Fruit fly (Drosophila melanogaster) whole organism, wandering third instar larva: Measurements from ENCODE around the gene CG15144.

ENCODE experiments used
- Rel ChIP-seq, 2 experiments: fragments of 200-800 bp; sonication (Bioruptor generic) in 1 of 2; optimal IDR thresholded peaks; 2 replicates in 1 of 2; 3 replicates in 1 of 2; lab custom pipeline; 2016 to 2019; ENCODE audit warnings: mild to moderate bottlenecking in 2 of 2, missing biosample characterization in 2 of 2, missing genetic modification characterization in 2 of 2, moderate library complexity in 1 of 2
- brk ChIP-seq: fragments of 200-800 bp; sonication (Bioruptor generic); optimal IDR thresholded peaks from 2 replicates; lab custom pipeline; 2016; ENCODE audit warnings: missing biosample characterization, mild to moderate bottlenecking, missing genetic modification characterization
- usp ChIP-seq: fragments of >200 bp; optimal IDR thresholded peaks from 2 replicates; lab custom pipeline; 2017; ENCODE audit warnings: missing biosample characterization, missing genetic modification characterization

DNA sequence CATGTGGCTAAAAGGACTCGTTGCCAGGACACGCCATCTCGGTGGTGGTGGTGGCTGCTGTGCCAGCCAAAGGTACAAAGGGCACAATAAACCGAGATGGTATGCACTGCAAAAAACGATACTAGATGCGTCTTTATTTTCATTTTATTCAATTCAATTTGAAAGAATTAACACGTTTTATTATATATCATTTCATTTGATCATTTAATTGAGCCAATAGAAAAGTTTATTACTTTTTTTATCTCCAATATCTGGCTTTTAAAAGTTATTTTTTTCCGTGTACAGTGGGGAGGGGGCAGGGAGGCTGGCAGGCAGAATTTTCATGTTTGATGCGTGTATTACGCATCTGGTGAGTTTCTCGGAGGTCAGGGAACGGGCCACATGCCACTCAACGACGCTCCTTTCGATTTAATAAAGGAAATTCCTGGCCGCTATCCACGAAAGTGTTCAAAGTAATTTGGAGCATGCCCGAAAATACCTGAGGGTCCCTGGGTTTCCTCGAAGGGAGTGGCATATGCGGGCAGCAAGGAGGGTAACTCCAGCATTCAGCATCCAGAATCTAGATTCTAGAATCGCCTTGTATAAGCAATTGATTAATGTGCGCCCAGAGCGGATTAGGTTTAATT, 14.7 kb downstream of the CG15144 start:
- TF ChIP-seq Rel (GFP tag; optimal IDR thresholded peaks at IDR 0.05; lab: Kevin White, UChicago) (no peak), Rel (tag; optimal IDR thresholded peaks at IDR 0.05; lab: Kevin White, UChicago) (no peak), brk (GFP tag; lab: Kevin White, UChicago) (no peak), usp (GFP tag; lab: Kevin White, UChicago) (no peak)
